Fruit fly (Drosophila melanogaster): ENCODE data around the gene CG9356.

Gene CG9356

DNA sequence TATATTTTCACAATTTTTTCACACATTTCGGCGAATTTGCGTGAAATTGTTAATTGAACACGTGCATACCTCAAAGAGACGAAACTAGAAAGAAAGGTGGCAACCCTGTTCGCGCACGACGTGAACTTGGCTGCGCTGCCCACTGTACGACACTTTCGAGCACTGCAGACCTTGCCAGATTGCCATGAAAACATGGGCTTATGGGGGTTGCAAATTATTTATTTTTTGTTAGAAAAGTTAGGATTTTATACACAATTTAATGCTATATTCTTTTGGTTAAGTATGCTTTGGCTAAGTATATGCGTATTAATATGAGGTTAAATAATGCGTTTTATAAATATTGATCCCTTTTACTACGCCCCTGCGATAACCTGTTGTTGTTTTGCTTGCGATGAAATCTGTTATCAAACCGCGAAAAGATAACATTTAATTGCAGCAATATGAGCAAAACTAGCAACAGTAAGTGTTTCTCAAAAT is 2.9 kb downstream of the CG9356 start, which contains the start of the genes RpL34b and CG8132 (continued):
- TF ChIP-seq NC2β (GFP tag; optimal IDR thresholded peaks at IDR 0.05) (peak; percentile 98), ac (GFP tag; optimal IDR thresholded peaks at IDR 0.05) (peak; percentile 68), Nf-YC (tag; optimal IDR thresholded peaks at IDR 0.05) (peak; percentile 91), Gsc (GFP tag; IDR thresholded peaks at IDR 0.05) (peak; percentile 79), sens (GFP tag) (peak; percentile 98), CG14667 (GFP tag; IDR thresholded peaks at IDR 0.05) (peak; percentile 95), CG4617 (GFP tag; optimal IDR thresholded peaks at IDR 0.05; ENCODE audit: borderline replicate concordance) (peak; percentile 99), Med (GFP tag) (peak; percentile 99), CG4854 (GFP tag; optimal IDR thresholded peaks at IDR 0.05) (peak; percentile 95), D (optimal IDR thresholded peaks at IDR 0.05) (no peak), D (GFP tag; optimal IDR thresholded peaks at IDR 0.05) (peak; percentile 83), CG31441 (GFP tag; IDR thresholded peaks at IDR 0.05) (peak; percentile 94), CG8478 (optimal IDR thresholded peaks at IDR 0.05) (no peak), pfk (GFP tag; optimal IDR thresholded peaks at IDR 0.05) (peak; percentile 83), CG7271 (tag; optimal IDR thresholded peaks at IDR 0.05) (peak; percentile 86), D19B (GFP tag; optimal IDR thresholded peaks at IDR 0.05) (peak; percentile 87), vfl (GFP tag; optimal IDR thresholded peaks at IDR 0.05) (peak; percentile 98), Bteb2 (GFP tag; optimal IDR thresholded peaks at IDR 0.05) (peak; percentile 96), scrt (GFP tag; optimal IDR thresholded peaks at IDR 0.05) (peak; percentile 99), chm (GFP tag; IDR thresholded peaks at IDR 0.05) (peak; percentile 94), amos (GFP tag; IDR thresholded peaks at IDR 0.05; ENCODE audit: partially characterized antibody) (peak; percentile 69), CG42726 (GFP tag; IDR thresholded peaks at IDR 0.05; ENCODE audit: partially characterized antibody) (peak; percentile 48; the same call in 1 of the 2 replicates), tup (GFP tag; optimal IDR thresholded peaks at IDR 0.05) (peak; percentile 92), nau (GFP tag; optimal IDR thresholded peaks at IDR 0.05) (no peak), ab (GFP tag; optimal IDR thresholded peaks at IDR 0.05) (peak; percentile 87), CG18011 (GFP tag; optimal IDR thresholded peaks at IDR 0.05) (peak; percentile 87), CG4360 (GFP tag; IDR thresholded peaks at IDR 0.05) (peak; percentile 83), btn (GFP tag; optimal IDR thresholded peaks at IDR 0.05) (peak; percentile 55), nom (GFP tag; optimal IDR thresholded peaks at IDR 0.05) (peak; percentile 90), cwo (GFP tag; optimal IDR thresholded peaks at IDR 0.05) (peak; percentile 89), CG15601 (tag; optimal IDR thresholded peaks at IDR 0.05) (peak; percentile 92), CG12942 (GFP tag; optimal IDR thresholded peaks at IDR 0.05) (peak; percentile 97), CG9437 (GFP tag; optimal IDR thresholded peaks at IDR 0.05) (peak; percentile 82), Hr3 (GFP tag; optimal IDR thresholded peaks at IDR 0.05) (peak; percentile 96), HmgZ (tag; optimal IDR thresholded peaks at IDR 0.05) (peak; percentile 98), HmgD (GFP tag; optimal IDR thresholded peaks at IDR 0.05) (peak; percentile 93), dati (GFP tag; IDR thresholded peaks at IDR 0.05) (peak; percentile 89), trem (tag; optimal IDR thresholded peaks at IDR 0.05) (peak; percentile 95), CG9817 (tag; optimal IDR thresholded peaks at IDR 0.05) (peak; percentile 98), CG8944 (GFP tag; optimal IDR thresholded peaks at IDR 0.05) (peak; percentile 95), CG15696 (tag; optimal IDR thresholded peaks at IDR 0.05) (peak; percentile 94), gfzf (GFP tag; optimal IDR thresholded peaks at IDR 0.05) (peak; percentile 45), CG1602 (GFP tag; optimal IDR thresholded peaks at IDR 0.05) (peak; percentile 96), hb (GFP tag; IDR thresholded peaks at IDR 0.05; ENCODE audit: partially characterized antibody) (no peak), E2f2 (GFP tag; IDR thresholded peaks at IDR 0.05) (peak; percentile 78), Kr (GFP tag; optimal IDR thresholded peaks at IDR 0.05) (peak; percentile 16), fd96Cb (tag; optimal IDR thresholded peaks at IDR 0.05) (peak; percentile 90), CG13287 (GFP tag; IDR thresholded peaks at IDR 0.05; ENCODE audit: partially characterized antibody) (peak; percentile 46), CG6813 (GFP tag; optimal IDR thresholded peaks at IDR 0.05) (peak; percentile 93), sc (optimal IDR thresholded peaks at IDR 0.05) (no peak), sc (GFP tag; optimal IDR thresholded peaks at IDR 0.05) (peak; percentile 87)

Data from whole organism, embryonic.